Fruit fly (Drosophila melanogaster) whole organism, embryonic: Measurements from ENCODE around the gene CG14341.

Experiments used
- B-H2 ChIP-seq: fragments of 200-800 bp; sonication (Bioruptor generic); optimal IDR thresholded peaks from 2 replicates; lab custom pipeline; 2018; ENCODE audit warnings: missing biosample characterization, mild to moderate bottlenecking, missing genetic modification characterization
- CG10209 ChIP-seq: fragments of 200-800 bp; sonication (Bioruptor generic); optimal IDR thresholded peaks from 3 replicates; lab custom pipeline; 2017; ENCODE audit warnings: missing biosample characterization, mild to moderate bottlenecking, missing genetic modification characterization, missing genetic modification reagents
- CG10959 ChIP-seq: fragments of 200-800 bp; sonication (Bioruptor generic); IDR thresholded peaks from 2 replicates; pipeline ENCODE4 v1.3.6; 2022; ENCODE audit warnings: missing biosample characterization, missing genetic modification characterization
- CG12071 ChIP-seq: fragments of 200-800 bp; sonication (Bioruptor generic); optimal IDR thresholded peaks from 3 replicates; lab custom pipeline; 2018; ENCODE audit warnings: missing biosample characterization, mild to moderate bottlenecking, missing genetic modification characterization
- CG12391 ChIP-seq: fragments of 200-800 bp; sonication (Bioruptor generic); optimal IDR thresholded peaks from 3 replicates; lab custom pipeline; 2018; ENCODE audit warnings: missing biosample characterization, mild to moderate bottlenecking, missing genetic modification characterization, moderate library complexity
- CG15479 ChIP-seq: fragments of 200-800 bp; sonication (Bioruptor generic); optimal IDR thresholded peaks from 3 replicates; lab custom pipeline; 2019; ENCODE audit warnings: missing biosample characterization, mild to moderate bottlenecking, missing genetic modification characterization, moderate library complexity
- CG16779 ChIP-seq: fragments of 200-800 bp; sonication (Bioruptor generic); IDR thresholded peaks from 2 replicates; pipeline ENCODE4 v1.3.6; 2022; ENCODE audit warnings: missing biosample characterization, missing genetic modification characterization
- CG2129 ChIP-seq: fragments of 200-800 bp; sonication (Bioruptor generic); IDR thresholded peaks from 2 replicates; pipeline ENCODE4 v1.3.6; 2022; ENCODE audit warnings: missing biosample characterization, missing genetic modification characterization; ENCODE audit not compliant: partially characterized antibody
- CG3163 ChIP-seq: fragments of 200-800 bp; sonication (Bioruptor generic); optimal IDR thresholded peaks from 3 replicates; lab custom pipeline; 2016; ENCODE audit warnings: missing biosample characterization, missing genetic modification characterization
- CG33557 ChIP-seq: fragments of 200-800 bp; sonication (Bioruptor generic); optimal IDR thresholded peaks from 2 replicates; lab custom pipeline; 2019; ENCODE audit warnings: missing biosample characterization, mild to moderate bottlenecking, missing genetic modification characterization, moderate library complexity
- CG3407 ChIP-seq: fragments of 200-800 bp; sonication (Bioruptor generic); optimal IDR thresholded peaks from 2 replicates; lab custom pipeline; 2018; ENCODE audit warnings: missing biosample characterization, mild to moderate bottlenecking, missing genetic modification characterization
- CG5245 ChIP-seq: fragments of 200-800 bp; sonication (Bioruptor generic); optimal IDR thresholded peaks from 3 replicates; lab custom pipeline; 2016; ENCODE audit warnings: missing biosample characterization, missing genetic modification characterization
- CG6272 ChIP-seq: fragments of 200-800 bp; sonication (Bioruptor generic); IDR thresholded peaks from 2 replicates; pipeline ENCODE4 v1.3.6; 2022; ENCODE audit warnings: missing biosample characterization, missing genetic modification characterization
- CG7372 ChIP-seq: fragments of 200-800 bp; sonication (Bioruptor generic); IDR thresholded peaks from 2 replicates; pipeline ENCODE4 v1.3.6; 2022; ENCODE audit warnings: missing biosample characterization, missing genetic modification characterization
- CG8089 ChIP-seq: fragments of 200-800 bp; sonication (Bioruptor generic); optimal IDR thresholded peaks from 3 replicates; lab custom pipeline; 2016; ENCODE audit warnings: missing biosample characterization, missing genetic modification characterization
- CG8478 ChIP-seq: fragments of >200 bp; optimal IDR thresholded peaks from 2 replicates; lab custom pipeline; 2018
- CG9215 ChIP-seq: fragments of 200-800 bp; sonication (Bioruptor generic); IDR thresholded peaks from 2 replicates; pipeline ENCODE4 v1.3.6; 2022; ENCODE audit warnings: missing biosample characterization, missing genetic modification characterization
- Chrac-16 ChIP-seq: fragments of 200-800 bp; sonication (Bioruptor generic); optimal IDR thresholded peaks from 3 replicates; lab custom pipeline; 2016; ENCODE audit warnings: missing biosample characterization, missing genetic modification characterization
- Deaf1 ChIP-seq: fragments of 200-800 bp; optimal IDR thresholded peaks from 3 replicates; lab custom pipeline; 2019; ENCODE audit warnings: missing biosample characterization, mild to moderate bottlenecking, missing genetic modification characterization, moderate library complexity
- Hr39 ChIP-seq: fragments of >200 bp; optimal IDR thresholded peaks from 2 replicates; lab custom pipeline; 2017
- Lhr ChIP-seq: fragments of 200-800 bp; sonication (Bioruptor generic); optimal IDR thresholded peaks from 3 replicates; lab custom pipeline; 2017; ENCODE audit warnings: mild to moderate bottlenecking, missing biosample characterization, missing genetic modification reagents, missing genetic modification characterization
- Mrtf ChIP-seq: fragments of 200-800 bp; sonication (Bioruptor generic); IDR thresholded peaks from 3 replicates; pipeline ENCODE4 v1.3.6; 2022; ENCODE audit warnings: missing biosample characterization, missing genetic modification characterization
- NFAT ChIP-seq: fragments of 200-800 bp; sonication (Bioruptor generic); IDR thresholded peaks from 2 replicates; pipeline ENCODE4 v1.3.6; 2022; ENCODE audit warnings: missing biosample characterization, missing genetic modification characterization
- Nf-YB ChIP-seq: fragments of 200-800 bp; sonication (Bioruptor generic); optimal IDR thresholded peaks from 3 replicates; lab custom pipeline; 2019; ENCODE audit warnings: missing biosample characterization, mild to moderate bottlenecking, missing genetic modification characterization, moderate library complexity
- Nf-YC ChIP-seq: fragments of 200-800 bp; optimal IDR thresholded peaks from 3 replicates; lab custom pipeline; 2019; ENCODE audit warnings: missing biosample characterization, mild to moderate bottlenecking, missing genetic modification characterization, moderate library complexity
- Rx ChIP-seq: fragments of 200-800 bp; sonication (Bioruptor generic); IDR thresholded peaks from 2 replicates; pipeline ENCODE4 v1.3.6; 2022; ENCODE audit warnings: missing biosample characterization, missing genetic modification characterization
- Scr ChIP-seq: fragments of 200-800 bp; sonication (Bioruptor generic); IDR thresholded peaks from 2 replicates; pipeline ENCODE4 v1.3.6; 2022; ENCODE audit warnings: missing biosample characterization, missing genetic modification characterization; ENCODE audit not compliant: partially characterized antibody
- Sin3A ChIP-seq: fragments of >200 bp; optimal IDR thresholded peaks from 2 replicates; lab custom pipeline; 2018
- Sry-β ChIP-seq: fragments of 200-800 bp; sonication (Bioruptor generic); optimal IDR thresholded peaks from 2 replicates; lab custom pipeline; 2018; ENCODE audit warnings: missing biosample characterization, mild to moderate bottlenecking, missing genetic modification characterization, moderate library complexity
- Tbp ChIP-seq: fragments of >200 bp; optimal IDR thresholded peaks from 2 replicates; lab custom pipeline; 2018; ENCODE audit warnings: missing biosample characterization, missing genetic modification characterization
- Trl ChIP-seq, 3 experiments: fragments of >200 bp in 2 of 3; fragments of 200-800 bp in 1 of 3; sonication (Bioruptor generic) in 1 of 3; optimal IDR thresholded peaks; 2 replicates in 1 of 3; 3 replicates in 2 of 3; lab custom pipeline; 2016 to 2017; ENCODE audit warnings: missing biosample characterization in 1 of 3, missing genetic modification characterization in 1 of 3
- ara ChIP-seq: fragments of 200-800 bp; sonication (Bioruptor generic); IDR thresholded peaks from 2 replicates; pipeline ENCODE4 v1.3.6; 2022; ENCODE audit warnings: missing biosample characterization, missing genetic modification characterization
- ase ChIP-seq: fragments of 200-800 bp; sonication (Bioruptor generic); IDR thresholded peaks from 3 replicates; pipeline ENCODE4 v1.3.6; 2022; ENCODE audit warnings: missing biosample characterization, missing genetic modification characterization
- croc ChIP-seq: fragments of 200-800 bp; sonication (Bioruptor generic); conservative IDR thresholded peaks from 3 replicates; pipeline ENCODE4 v1.3.6; 2022; ENCODE audit warnings: missing biosample characterization, missing genetic modification characterization
- dimm ChIP-seq: fragments of 200-800 bp; sonication (Bioruptor generic); IDR thresholded peaks from 2 replicates; pipeline ENCODE4 v1.3.6; 2022; ENCODE audit warnings: missing biosample characterization, missing genetic modification characterization
- dysf ChIP-seq: fragments of 200-800 bp; sonication (Bioruptor generic); IDR thresholded peaks from 3 replicates; pipeline ENCODE4 v1.3.6; 2022; ENCODE audit warnings: missing biosample characterization, missing genetic modification characterization
- fd64A ChIP-seq: fragments of 200-800 bp; sonication (Bioruptor generic); optimal IDR thresholded peaks from 3 replicates; lab custom pipeline; 2018; ENCODE audit warnings: missing biosample characterization, mild to moderate bottlenecking, missing genetic modification characterization
- gt ChIP-seq: fragments of 200-800 bp; sonication (Bioruptor generic); IDR thresholded peaks from 2 replicates; pipeline ENCODE4 v1.3.6; 2022; ENCODE audit warnings: missing biosample characterization, missing genetic modification characterization
- hb ChIP-seq: fragments of 200-800 bp; sonication (Bioruptor generic); IDR thresholded peaks from 3 replicates; pipeline ENCODE4 v1.3.6; 2022; ENCODE audit warnings: missing biosample characterization, missing genetic modification characterization; ENCODE audit not compliant: partially characterized antibody
- ken ChIP-seq: fragments of 200-800 bp; sonication (Bioruptor generic); IDR thresholded peaks from 3 replicates; pipeline ENCODE4 v1.3.6; 2022; ENCODE audit warnings: missing biosample characterization, missing genetic modification characterization
- lola ChIP-seq, 3 experiments: fragments of >200 bp in 2 of 3; fragments of 200-800 bp in 1 of 3; sonication (Bioruptor generic) in 1 of 3; optimal IDR thresholded peaks; 2 replicates each; lab custom pipeline; 2017 to 2019; ENCODE audit warnings: missing biosample characterization in 3 of 3, missing genetic modification characterization in 3 of 3, mild to moderate bottlenecking in 1 of 3, moderate library complexity in 1 of 3
- mirr ChIP-seq: fragments of 200-800 bp; sonication (Bioruptor generic); optimal IDR thresholded peaks from 3 replicates; lab custom pipeline; 2018; ENCODE audit warnings: missing biosample characterization, mild to moderate bottlenecking, missing genetic modification characterization
- pb ChIP-seq: fragments of 200-800 bp; sonication (Bioruptor generic); optimal IDR thresholded peaks from 3 replicates; lab custom pipeline; 2016; ENCODE audit warnings: missing biosample characterization, missing genetic modification characterization
- ranshi ChIP-seq: fragments of 200-800 bp; sonication (Bioruptor generic); IDR thresholded peaks from 2 replicates; pipeline ENCODE4 v1.3.6; 2022; ENCODE audit warnings: missing biosample characterization, missing genetic modification characterization
- sens ChIP-seq: fragments of 200-800 bp; sonication (Bioruptor generic); peaks from one replicate; lab custom pipeline; 2016; ENCODE audit warnings: missing biosample characterization, missing genetic modification characterization
- slou ChIP-seq: fragments of 200-800 bp; sonication (Bioruptor generic); optimal IDR thresholded peaks from 3 replicates; lab custom pipeline; 2016; ENCODE audit warnings: missing biosample characterization, missing genetic modification characterization
- stc ChIP-seq: fragments of 200-800 bp; sonication (Bioruptor generic); IDR thresholded peaks from 2 replicates; pipeline ENCODE4 v1.3.6; 2022; ENCODE audit warnings: missing biosample characterization, missing genetic modification characterization
- toy ChIP-seq: fragments of 200-800 bp; sonication (Bioruptor generic); IDR thresholded peaks from 2 replicates; pipeline ENCODE4 v1.3.6; 2022; ENCODE audit warnings: missing biosample characterization, missing genetic modification characterization
- vvl ChIP-seq: fragments of 200-800 bp; sonication (Bioruptor generic); IDR thresholded peaks from 2 replicates; pipeline ENCODE4 v1.3.6; 2022; ENCODE audit warnings: missing biosample characterization, missing genetic modification characterization
- z ChIP-seq: fragments of 200-800 bp; sonication (Bioruptor generic); IDR thresholded peaks from 3 replicates; pipeline ENCODE4 v1.3.6; 2022; ENCODE audit warnings: missing biosample characterization, missing genetic modification characterization

The CG14341 gene

dm6 chr2L:1185642-1186497 lies 19.6 kb downstream of the CG14341 start, which contains the start of gene CG5001 (continued):
- TF ChIP-seq sens (GFP tag; lab: Kevin White, UChicago): peak; percentile 93
- peak; percentile 87 for TF ChIP-seq ase (GFP tag; lab: Robert Waterston, UW)
- peak; percentile 47; the same call in 1 of the 2 replicates for TF ChIP-seq gt (GFP tag; lab: Robert Waterston, UW)
- no peak for TF ChIP-seq Sin3A (lab: Kevin White, UChicago)
- TF ChIP-seq Sry-β (GFP tag; lab: Kevin White, UChicago): no peak
- TF ChIP-seq Chrac-16 (GFP tag; lab: Kevin White, UChicago): peak; percentile 78
- no peak for TF ChIP-seq CG15479
- peak; percentile 76 for TF ChIP-seq ara
- TF ChIP-seq pb: no peak
- TF ChIP-seq Mrtf (GFP tag; lab: Robert Waterston, UW): peak; percentile 84
- TF ChIP-seq B-H2 (GFP tag; lab: Kevin White, UChicago): peak; percentile 64
- TF ChIP-seq CG10959 (GFP tag; lab: Robert Waterston, UW): 0 out of 2 replicates have a peak, but pooled peaks have one; percentile 39
- peak; percentile 82 for TF ChIP-seq CG5245 (GFP tag; lab: Kevin White, UChicago)
- TF ChIP-seq CG8478 (lab: Kevin White, UChicago): no peak
- no peak for TF ChIP-seq Hr39 (lab: Kevin White, UChicago)
- TF ChIP-seq Lhr (GFP tag; lab: Kevin White, UChicago): peak; percentile 19
- TF ChIP-seq stc (GFP tag; lab: Robert Waterston, UW): peak; percentile 90
- peak; percentile 36; the same call in 1 of the 3 replicates for TF ChIP-seq croc (GFP tag; lab: Robert Waterston, UW)
- peak; percentile 76 to 95 for TF ChIP-seq Trl (optimal IDR thresholded peaks at IDR 0.05; lab: Kevin White, UChicago)
- peak; percentile 62 for TF ChIP-seq Trl (GFP tag; optimal IDR thresholded peaks at IDR 0.05; lab: Kevin White, UChicago)
- TF ChIP-seq Tbp (GFP tag; lab: Kevin White, UChicago): no peak
- peak; percentile 72 for TF ChIP-seq toy (GFP tag; lab: Robert Waterston, UW)
- no peak for TF ChIP-seq CG2129 (GFP tag; lab: Robert Waterston, UW)
- TF ChIP-seq CG12391 (tag; lab: Kevin White, UChicago): peak; percentile 93
- TF ChIP-seq ranshi (GFP tag; lab: Robert Waterston, UW): peak; percentile 85
- peak; percentile 39; the same call in 1 of the 2 replicates for TF ChIP-seq dimm (GFP tag; lab: Robert Waterston, UW)
- TF ChIP-seq NFAT (GFP tag; lab: Robert Waterston, UW): peak; percentile 90
- TF ChIP-seq CG12071 (GFP tag; lab: Kevin White, UChicago): peak; percentile 80
- TF ChIP-seq Rx (GFP tag; lab: Robert Waterston, UW): no peak
- TF ChIP-seq CG16779: peak; percentile 59; the same call in 1 of the 2 replicates
- peak; percentile 65 for TF ChIP-seq slou (GFP tag; lab: Kevin White, UChicago)
- 0 out of 2 replicates have a peak, but pooled peaks have one; percentile 12 for TF ChIP-seq Scr (GFP tag; lab: Robert Waterston, UW)
- peak; percentile 76 for TF ChIP-seq CG9215 (GFP tag; lab: Robert Waterston, UW)
- TF ChIP-seq vvl (GFP tag; lab: Robert Waterston, UW): peak; percentile 96
- no peak for TF ChIP-seq z (GFP tag; lab: Robert Waterston, UW)
- peak; percentile 88 for TF ChIP-seq Deaf1 (tag; lab: Kevin White, UChicago)
- TF ChIP-seq CG10209 (GFP tag; lab: Kevin White, UChicago): peak; percentile 76
- TF ChIP-seq CG3407 (GFP tag; lab: Kevin White, UChicago): no peak
- peak; percentile 65 for TF ChIP-seq CG6272 (GFP tag; lab: Robert Waterston, UW)
- peak; percentile 82 for TF ChIP-seq Nf-YC
- TF ChIP-seq CG3163 (GFP tag; lab: Kevin White, UChicago): peak; percentile 66
- no peak for TF ChIP-seq hb
- peak; percentile 80 for TF ChIP-seq CG7372
- peak; percentile 13 for TF ChIP-seq CG8089
- TF ChIP-seq mirr (GFP tag; lab: Kevin White, UChicago): peak; percentile 63
- TF ChIP-seq fd64A (GFP tag; lab: Kevin White, UChicago): peak; percentile 50
- TF ChIP-seq Nf-YB (GFP tag; lab: Kevin White, UChicago): peak; percentile 60
- peak in 1 of 3 experiments; percentile 75 for TF ChIP-seq lola (GFP tag; optimal IDR thresholded peaks at IDR 0.05; lab: Kevin White, UChicago)
- peak; percentile 91 for TF ChIP-seq dysf (GFP tag; lab: Robert Waterston, UW)
- TF ChIP-seq ken (GFP tag; lab: Robert Waterston, UW): peak; percentile 63; the same call in 1 of the 3 replicates
- peak; percentile 16 for TF ChIP-seq CG33557 (GFP tag; lab: Kevin White, UChicago)
